Worm (Caenorhabditis elegans): ENCODE measurements around the gene F57B9.8.

Gene F57B9.8

ce11 chrIII:6946382-6946781 lies 11.3 kb upstream of the F57B9.8 start, which contains the start of gene let-711 (continued):
- TF ChIP-seq ceh-62 (tag; optimal IDR thresholded peaks at IDR 0.05) (no peak), pqm-1 (tag; optimal IDR thresholded peaks at IDR 0.05) (no peak), F37D6.2 (tag; optimal IDR thresholded peaks at IDR 0.05) (no peak), fkh-10 (GFP tag; optimal IDR thresholded peaks at IDR 0.05) (no peak), aha-1 (tag) (peak; percentile 56), daf-16 (GFP tag; optimal IDR thresholded peaks at IDR 0.05) (no peak), daf-16 (tag; optimal IDR thresholded peaks at IDR 0.05) (peak; percentile 18), hlh-11 (tag; optimal IDR thresholded peaks at IDR 0.05) (no peak), D1046.2 (GFP tag; IDR thresholded peaks at IDR 0.05) (no peak), daf-19 (GFP tag; conservative IDR thresholded peaks at IDR 0.05) (no peak), nhr-76 (tag; optimal IDR thresholded peaks at IDR 0.05) (no peak), lin-39 (tag; optimal IDR thresholded peaks at IDR 0.05) (no peak), daf-8 (GFP tag; IDR thresholded peaks at IDR 0.05) (no peak), zag-1 (tag; optimal IDR thresholded peaks at IDR 0.05) (no peak), T26A8.4 (GFP tag; IDR thresholded peaks at IDR 0.05) (no peak), fos-1 (tag; optimal IDR thresholded peaks at IDR 0.05) (no peak), unc-39 (tag; optimal IDR thresholded peaks at IDR 0.05) (no peak), Y105C5A.15 (GFP tag; IDR thresholded peaks at IDR 0.05) (no peak), lin-13 (GFP tag; optimal IDR thresholded peaks at IDR 0.05) (no peak), F26F4.8 (GFP tag; conservative IDR thresholded peaks at IDR 0.05) (no peak), arid-1 (GFP tag; conservative IDR thresholded peaks at IDR 0.05) (no peak)

ce11 chrIII:6945747-6946146 lies 10.6 kb upstream of the F57B9.8 start, which contains the start of gene abu-13:
Gene abu-13, minus strand, starts transcription at chrIII:6945898.
- peak; percentile 7 for TF ChIP-seq hlh-11 (tag; optimal IDR thresholded peaks at IDR 0.05)
- TF ChIP-seq fos-1 (tag; optimal IDR thresholded peaks at IDR 0.05): no peak
- peak; percentile 19 for TF ChIP-seq nhr-28 (tag; optimal IDR thresholded peaks at IDR 0.05)
- TF ChIP-seq mdl-1 (tag; optimal IDR thresholded peaks at IDR 0.05): peak in 1 of 2 experiments; percentile 10

- 0 out of 2 replicates have a peak, but pooled peaks have one; percentile 23 for TF ChIP-seq egl-43 (GFP tag; IDR thresholded peaks at IDR 0.05)
- no peak for TF ChIP-seq zip-11 (GFP tag; IDR thresholded peaks at IDR 0.05)
- no peak for TF ChIP-seq dmd-8 (GFP tag; IDR thresholded peaks at IDR 0.05)
- no peak for TF ChIP-seq arid-1 (GFP tag; conservative IDR thresholded peaks at IDR 0.05)
- no peak for TF ChIP-seq lin-15B (tag; optimal IDR thresholded peaks at IDR 0.05)
- peak; percentile 65 for TF ChIP-seq set-16 (GFP tag; IDR thresholded peaks at IDR 0.05)
- TF ChIP-seq ztf-11 (tag; optimal IDR thresholded peaks at IDR 0.05): no peak
These were observed 10.2 kb upstream of the F57B9.8 start for ce11 chrIII:6945319-6945718.

- TF ChIP-seq daf-16 (GFP tag; optimal IDR thresholded peaks at IDR 0.05) (no peak), daf-16 (tag; optimal IDR thresholded peaks at IDR 0.05) (peak; percentile 28), D1046.2 (GFP tag; IDR thresholded peaks at IDR 0.05) (no peak)
These were observed 4.4 kb upstream of the F57B9.8 start, which contains the start of gene F57B9.3 for ce11 chrIII:6939523-6939922. Gene F57B9.3, plus strand, starts transcription at chrIII:6939823.

- TF ChIP-seq daf-19 (GFP tag; conservative IDR thresholded peaks at IDR 0.05): no peak
- no peak for TF ChIP-seq php-3 (GFP tag; IDR thresholded peaks at IDR 0.05)
- no peak for TF ChIP-seq R02D3.7 (tag; optimal IDR thresholded peaks at IDR 0.05)
- no peak for TF ChIP-seq vab-7 (GFP tag; IDR thresholded peaks at IDR 0.05)
- no peak for TF ChIP-seq dve-1 (tag; optimal IDR thresholded peaks at IDR 0.05; ENCODE audit: insufficient read depth)
- TF ChIP-seq nhr-28 (tag; optimal IDR thresholded peaks at IDR 0.05): no peak
- TF ChIP-seq T26A8.4 (GFP tag; IDR thresholded peaks at IDR 0.05): peak; percentile 40; the same call in 1 of the 2 replicates
- TF ChIP-seq nhr-6 (tag; optimal IDR thresholded peaks at IDR 0.05): no peak
- TF ChIP-seq Y105C5A.15 (GFP tag; IDR thresholded peaks at IDR 0.05): 0 out of 2 replicates have a peak, but pooled peaks have one; percentile 9
- TF ChIP-seq F44E2.7 (GFP tag; IDR thresholded peaks at IDR 0.05): no peak
- no peak for TF ChIP-seq spr-3 (GFP tag; optimal IDR thresholded peaks at IDR 0.05)
- no peak for TF ChIP-seq mxl-3 (GFP tag; optimal IDR thresholded peaks at IDR 0.05)
- TF ChIP-seq egl-27 (tag; optimal IDR thresholded peaks at IDR 0.05): no peak
- TF ChIP-seq madf-5 (GFP tag; IDR thresholded peaks at IDR 0.05): 0 out of 4 replicates have a peak, but pooled peaks of 1 of the 2 experiments have one; percentile 10
- TF ChIP-seq spr-1 (tag; optimal IDR thresholded peaks at IDR 0.05): no peak
- no peak for TF ChIP-seq fkh-10 (GFP tag; optimal IDR thresholded peaks at IDR 0.05)
- no peak for TF ChIP-seq hif-1 (tag; optimal IDR thresholded peaks at IDR 0.05)
- peak; percentile 58 for TF ChIP-seq lin-38 (GFP tag; IDR thresholded peaks at IDR 0.05)
- TF ChIP-seq dpl-1 (GFP tag; optimal IDR thresholded peaks at IDR 0.05): no peak
- peak; percentile 54; the same call in 1 of the 2 replicates for TF ChIP-seq pha-4 (GFP tag; IDR thresholded peaks at IDR 0.05)
- no peak for TF ChIP-seq pha-4 (tag; optimal IDR thresholded peaks at IDR 0.05)
These were observed 3.2 kb downstream of the F57B9.8 start, which contains the start of gene byn-1 for ce11 chrIII:6931896-6932295. Gene byn-1, plus strand, starts transcription at chrIII:6932001.

Data from whole organism, L4 larva.